Worm (Caenorhabditis elegans) whole organism, L1 larva: Measurements from ENCODE around the gene sax-1.

Source experiments
- C04F5.9 ChIP-seq: sonication (generic microtip); optimal IDR thresholded peaks from 2 replicates; lab custom pipeline; 2016; ENCODE audit warnings: missing genetic modification characterization, missing compliant biosample characterization
- elt-2 ChIP-seq: sonication (generic microtip); optimal IDR thresholded peaks from 2 replicates; lab custom pipeline; 2016; ENCODE audit warnings: missing genetic modification characterization, mild to moderate bottlenecking, inconsistent platforms, missing compliant biosample characterization, missing genetic modification reagents
- hlh-17 ChIP-seq: fragments of 200-800 bp; sonication (Bioruptor generic); optimal IDR thresholded peaks from 2 replicates; lab custom pipeline; 2018; ENCODE audit warnings: missing genetic modification characterization, mild to moderate bottlenecking, missing compliant biosample characterization, moderate library complexity, borderline replicate concordance
- jun-1 ChIP-seq: fragments of 150-350 bp; optimal IDR thresholded peaks from 2 replicates; lab custom pipeline; 2014; ENCODE audit warnings: missing biosample characterization, missing genetic modification reagents, missing genetic modification characterization
- mdl-1 ChIP-seq, 2 experiments: fragments of 150-350 bp; optimal IDR thresholded peaks; 2 replicates each; lab custom pipeline; 2014 to 2017; ENCODE audit warnings: missing biosample characterization in 2 of 2, missing genetic modification characterization in 2 of 2, inconsistent platforms in 1 of 2
- snpc-4 ChIP-seq: fragments of 150-350 bp; optimal IDR thresholded peaks from 2 replicates; lab custom pipeline; 2014; ENCODE audit warnings: missing biosample characterization, missing genetic modification characterization
- tbx-2 ChIP-seq: sonication (generic microtip); optimal IDR thresholded peaks from 2 replicates; lab custom pipeline; 2016; ENCODE audit warnings: missing genetic modification characterization, missing compliant biosample characterization
- zag-1 ChIP-seq: fragments of 150-350 bp; optimal IDR thresholded peaks from 2 replicates; lab custom pipeline; 2014; ENCODE audit warnings: missing biosample characterization, missing genetic modification characterization

ce11 chrX:3625599-3625998 is 24.4 kb downstream of the sax-1 start:
- TF ChIP-seq jun-1 (tag; lab: Kevin White, UChicago) = no peak
- no peak for TF ChIP-seq elt-2 (tag; lab: Kevin White, UChicago)
- TF ChIP-seq C04F5.9 = no peak
- no peak for TF ChIP-seq tbx-2
- TF ChIP-seq mdl-1 (tag; optimal IDR thresholded peaks at IDR 0.05; lab: Kevin White, UChicago) = no peak
- TF ChIP-seq hlh-17 = no peak
- no peak for TF ChIP-seq snpc-4 (tag; lab: Kevin White, UChicago)
- no peak for TF ChIP-seq zag-1
